Fruit fly (Drosophila melanogaster): ENCODE data around the gene usp.

Gene usp

dm6 chrX:2031308-2031707 is 10.8 kb downstream of the usp start:
- TF ChIP-seq CG6163 (GFP tag; IDR thresholded peaks at IDR 0.05) (0 out of 3 replicates have a peak, but pooled peaks have one; percentile 18), acj6 (GFP tag; optimal IDR thresholded peaks at IDR 0.05) (no peak), CG3919 (GFP tag; optimal IDR thresholded peaks at IDR 0.05) (no peak)

dm6 chrX:2024819-2025218 is 17.3 kb downstream of the usp start:
- TF ChIP-seq Sox14 (GFP tag; optimal IDR thresholded peaks at IDR 0.05) (no peak), CG3919 (GFP tag; optimal IDR thresholded peaks at IDR 0.05) (no peak), fkh (GFP tag; optimal IDR thresholded peaks at IDR 0.05) (no peak), CG11762 (GFP tag; optimal IDR thresholded peaks at IDR 0.05; ENCODE audit: insufficient read depth) (no peak), CG8319 (GFP tag; optimal IDR thresholded peaks at IDR 0.05) (no peak), CG10631 (GFP tag; optimal IDR thresholded peaks at IDR 0.05) (no peak), CG6808 (GFP tag; optimal IDR thresholded peaks at IDR 0.05) (no peak), CG7368 (GFP tag; optimal IDR thresholded peaks at IDR 0.05) (no peak), dsx (GFP tag; optimal IDR thresholded peaks at IDR 0.05; ENCODE audit: poor library complexity, severe bottlenecking) (no peak), topi (GFP tag; optimal IDR thresholded peaks at IDR 0.05) (no peak), vri (GFP tag; optimal IDR thresholded peaks at IDR 0.05) (no peak), Ets21C (GFP tag; optimal IDR thresholded peaks at IDR 0.05) (no peak), OdsH (GFP tag; optimal IDR thresholded peaks at IDR 0.05) (no peak)

dm6 chrX:2013365-2013764 is 28.7 kb downstream of the usp start:
- TF ChIP-seq CG15336 (GFP tag; IDR thresholded peaks at IDR 0.05), result 0 out of 2 replicates have a peak, but pooled peaks have one; percentile 6
- no peak for TF ChIP-seq Sox102F (GFP tag; optimal IDR thresholded peaks at IDR 0.05)
- no peak for TF ChIP-seq Sox15 (GFP tag; optimal IDR thresholded peaks at IDR 0.05)
- TF ChIP-seq CG8119 (GFP tag; IDR thresholded peaks at IDR 0.05), result 0 out of 3 replicates have a peak, but pooled peaks have one; percentile 1
- TF ChIP-seq CG6163 (GFP tag; IDR thresholded peaks at IDR 0.05), result 0 out of 3 replicates have a peak, but pooled peaks have one; percentile 8
- no peak for TF ChIP-seq ss (GFP tag; optimal IDR thresholded peaks at IDR 0.05)
- no peak for TF ChIP-seq Hr38 (GFP tag; optimal IDR thresholded peaks at IDR 0.05)

dm6 chrX:2012837-2013236 is 29.3 kb downstream of the usp start:
- TF ChIP-seq lz (GFP tag; optimal IDR thresholded peaks at IDR 0.05), result peak; percentile 39
- no peak for TF ChIP-seq fkh (GFP tag; optimal IDR thresholded peaks at IDR 0.05)
- TF ChIP-seq CG11762 (GFP tag; optimal IDR thresholded peaks at IDR 0.05; ENCODE audit: insufficient read depth), result no peak
- TF ChIP-seq CG10631 (GFP tag; optimal IDR thresholded peaks at IDR 0.05), result no peak
- TF ChIP-seq CG16779 (tag; optimal IDR thresholded peaks at IDR 0.05), result peak; percentile 37
- peak; percentile 48 for TF ChIP-seq spab (GFP tag; optimal IDR thresholded peaks at IDR 0.05)
- TF ChIP-seq Hr39 (GFP tag; optimal IDR thresholded peaks at IDR 0.05), result no peak
- TF ChIP-seq Blimp-1 (GFP tag; optimal IDR thresholded peaks at IDR 0.05), result peak; percentile 43
- no peak for TF ChIP-seq Ets96B (tag; optimal IDR thresholded peaks at IDR 0.05)
- TF ChIP-seq CG9139 (GFP tag; optimal IDR thresholded peaks at IDR 0.05), result no peak
- TF ChIP-seq CG6276 (GFP tag; optimal IDR thresholded peaks at IDR 0.05), result no peak
- TF ChIP-seq CG3919 (GFP tag; optimal IDR thresholded peaks at IDR 0.05), result peak; percentile 60
- no peak for TF ChIP-seq Hr38 (GFP tag; optimal IDR thresholded peaks at IDR 0.05)
- TF ChIP-seq CG6808 (GFP tag; optimal IDR thresholded peaks at IDR 0.05), result peak; percentile 75
- peak; percentile 46 for TF ChIP-seq net (GFP tag; optimal IDR thresholded peaks at IDR 0.05)
- no peak for TF ChIP-seq Hr4 (GFP tag; optimal IDR thresholded peaks at IDR 0.05)
- TF ChIP-seq CG8632 (GFP tag; optimal IDR thresholded peaks at IDR 0.05), result peak; percentile 32
- peak; percentile 51 for TF ChIP-seq CG6792 (GFP tag; optimal IDR thresholded peaks at IDR 0.05)
- no peak for TF ChIP-seq pdm3 (GFP tag; optimal IDR thresholded peaks at IDR 0.05)
- peak; percentile 15; the same call in 1 of the 2 replicates for TF ChIP-seq Gug (GFP tag; IDR thresholded peaks at IDR 0.05)
- no peak for TF ChIP-seq CG8319 (GFP tag; optimal IDR thresholded peaks at IDR 0.05)
- no peak for TF ChIP-seq CG4318 (GFP tag; optimal IDR thresholded peaks at IDR 0.05)
- TF ChIP-seq Sox15 (GFP tag; optimal IDR thresholded peaks at IDR 0.05), result no peak
- no peak for TF ChIP-seq svp (GFP tag)
- peak; percentile 34 for TF ChIP-seq fd85E (GFP tag; optimal IDR thresholded peaks at IDR 0.05)
- peak; percentile 80 for TF ChIP-seq Eip78C (GFP tag)
- no peak for TF ChIP-seq OdsH (GFP tag; optimal IDR thresholded peaks at IDR 0.05)
- TF ChIP-seq CG11294 (GFP tag; IDR thresholded peaks at IDR 0.05), result 0 out of 2 replicates have a peak, but pooled peaks have one; percentile 14
- TF ChIP-seq CG6854 (GFP tag; optimal IDR thresholded peaks at IDR 0.05), result peak; percentile 74
- peak; percentile 54 to 80 for TF ChIP-seq ss (GFP tag; optimal IDR thresholded peaks at IDR 0.05)
- peak; percentile 49 for TF ChIP-seq Sox14 (GFP tag; optimal IDR thresholded peaks at IDR 0.05)
- peak; percentile 48 for TF ChIP-seq fd59A (GFP tag; optimal IDR thresholded peaks at IDR 0.05)
- no peak; the same call in 2 of the 3 replicates for TF ChIP-seq eg (GFP tag; IDR thresholded peaks at IDR 0.05)
- TF ChIP-seq Met (GFP tag; optimal IDR thresholded peaks at IDR 0.05), result no peak
- peak; percentile 26; the same call in 1 of the 2 replicates for TF ChIP-seq CG15336 (GFP tag; IDR thresholded peaks at IDR 0.05)
